Fruit fly (Drosophila melanogaster): ENCODE data around the gene pzg.

Gene pzg

DNA sequence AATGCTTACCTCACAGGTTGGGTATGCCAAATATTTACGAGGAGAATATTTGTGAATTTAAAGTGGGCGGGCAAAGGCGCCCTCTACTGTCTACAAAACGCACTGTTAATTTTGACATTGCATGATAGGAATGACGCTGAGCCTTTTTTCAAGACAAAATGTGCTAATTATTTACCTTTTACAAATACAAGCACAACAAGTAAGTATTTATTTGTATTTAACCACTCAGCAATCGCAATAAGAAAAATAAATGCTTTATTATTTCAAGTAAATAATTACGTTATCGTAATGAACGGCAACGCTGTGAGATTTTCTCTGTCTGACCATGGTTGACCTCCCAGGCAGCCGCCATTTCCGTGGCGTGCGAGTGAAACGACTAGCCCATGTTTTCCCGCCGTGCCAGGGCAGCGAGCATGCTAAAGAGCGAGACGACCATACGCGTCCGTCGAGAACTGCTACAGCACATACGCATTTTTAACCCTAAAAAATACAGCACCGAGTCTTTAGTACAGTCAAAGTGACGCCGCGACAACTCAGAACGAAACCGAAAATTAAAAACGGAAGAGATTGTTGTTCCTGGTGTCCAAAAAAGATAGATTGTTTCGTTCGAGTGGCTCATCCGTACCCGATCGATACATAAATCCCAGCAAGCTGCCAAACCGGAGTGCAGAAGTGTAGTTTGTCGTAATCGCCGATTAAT is at the start of gene pzg, which contains the start of gene CG12974:
pzg (plus strand) TSS at position 461 of the 700 bp plus-strand sequence.
CG12974 (minus strand) TSS at position 324 of the 700 bp plus-strand sequence.
- TF ChIP-seq CG5204 (GFP tag; optimal IDR thresholded peaks at IDR 0.05), result no peak
- TF ChIP-seq CG12768 (GFP tag; optimal IDR thresholded peaks at IDR 0.05), result no peak
- TF ChIP-seq CG33017 (tag; optimal IDR thresholded peaks at IDR 0.05), result peak; percentile 46
- TF ChIP-seq Clk (GFP tag; optimal IDR thresholded peaks at IDR 0.05), result peak; percentile 65
- TF ChIP-seq Mnt (GFP tag; optimal IDR thresholded peaks at IDR 0.05), result peak; percentile 77
- TF ChIP-seq cnc (optimal IDR thresholded peaks at IDR 0.05), result no peak
- peak; percentile 70 for TF ChIP-seq CG7045 (GFP tag; optimal IDR thresholded peaks at IDR 0.05)
- peak; percentile 84 for TF ChIP-seq CG1620 (GFP tag; optimal IDR thresholded peaks at IDR 0.05)
- TF ChIP-seq tj (GFP tag; optimal IDR thresholded peaks at IDR 0.05), result peak; percentile 73
- peak; percentile 50 for TF ChIP-seq Crg-1 (GFP tag; optimal IDR thresholded peaks at IDR 0.05)
- no peak for TF ChIP-seq cic (GFP tag; optimal IDR thresholded peaks at IDR 0.05)
- peak; percentile 77 for TF ChIP-seq toe (GFP tag; optimal IDR thresholded peaks at IDR 0.05)
- peak; percentile 58 for TF ChIP-seq ovo (GFP tag; optimal IDR thresholded peaks at IDR 0.05)
- TF ChIP-seq CG11617 (GFP tag; optimal IDR thresholded peaks at IDR 0.05), result peak; percentile 84
- peak; percentile 97 for TF ChIP-seq bab1 (GFP tag; optimal IDR thresholded peaks at IDR 0.05)
- TF ChIP-seq CG14711 (tag; optimal IDR thresholded peaks at IDR 0.05), result peak; percentile 58
- TF ChIP-seq Hr96 (GFP tag; optimal IDR thresholded peaks at IDR 0.05), result peak; percentile 66
- no peak for TF ChIP-seq kay (GFP tag; ENCODE audit: borderline replicate concordance)
- TF ChIP-seq CG7101 (tag; optimal IDR thresholded peaks at IDR 0.05), result peak; percentile 70
- peak; percentile 77 for TF ChIP-seq pad (GFP tag; optimal IDR thresholded peaks at IDR 0.05)

DNA sequence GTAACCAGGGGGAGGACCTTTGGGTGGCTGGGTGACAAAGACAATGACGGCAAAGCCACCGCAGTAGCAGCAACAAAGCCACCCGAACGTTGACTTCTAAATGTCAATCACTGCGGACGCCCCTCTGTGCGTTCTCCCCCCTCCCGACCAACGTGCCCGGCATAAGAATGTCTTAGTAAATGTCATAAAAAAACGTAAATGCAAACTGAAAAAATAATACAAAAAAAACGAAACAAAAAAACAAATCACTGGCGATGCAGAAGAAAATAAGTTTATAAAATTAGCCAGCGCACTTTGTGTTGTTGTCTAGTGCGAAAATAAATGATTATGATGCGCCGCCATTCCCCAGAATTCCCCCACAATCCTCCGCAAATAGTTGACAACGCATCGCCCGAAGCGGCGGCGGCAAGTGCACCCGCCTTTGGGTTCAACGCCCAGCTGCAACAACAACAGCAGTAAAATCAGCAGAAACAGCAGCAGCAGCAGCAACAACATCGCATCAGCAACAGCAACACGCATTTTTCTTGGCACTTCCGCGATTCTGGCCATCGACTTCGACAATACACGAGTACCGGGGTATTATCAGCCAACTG is 48.8 kb upstream of the pzg start:
- no peak for TF ChIP-seq bab1 (GFP tag; optimal IDR thresholded peaks at IDR 0.05)
- TF ChIP-seq cnc (optimal IDR thresholded peaks at IDR 0.05), result no peak
- TF ChIP-seq Hr96 (GFP tag; optimal IDR thresholded peaks at IDR 0.05), result no peak
- TF ChIP-seq Mnt (GFP tag; optimal IDR thresholded peaks at IDR 0.05), result no peak

DNA sequence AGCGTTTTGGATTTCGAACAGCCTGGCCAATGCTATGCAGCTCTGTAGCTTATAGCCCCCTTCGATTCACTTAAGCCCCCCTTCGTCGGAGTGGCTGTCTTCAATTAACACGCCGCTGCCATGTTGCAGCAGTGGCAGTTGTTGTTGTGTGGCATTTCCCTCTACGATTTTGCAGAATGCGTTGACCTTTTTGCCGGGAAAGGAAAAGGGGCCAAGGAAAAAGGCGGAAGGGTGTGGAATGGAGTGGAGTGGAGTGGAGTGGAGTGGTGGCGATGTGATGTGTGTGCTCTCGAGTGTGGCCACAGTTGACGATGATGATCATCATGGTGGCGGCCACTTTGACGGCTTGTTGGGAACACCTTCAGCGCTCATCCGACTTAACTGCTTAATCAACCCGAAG is 47.5 kb upstream of the pzg start:
- TF ChIP-seq kay (GFP tag; ENCODE audit: borderline replicate concordance) (no peak), cnc (optimal IDR thresholded peaks at IDR 0.05) (no peak), CG33017 (tag; optimal IDR thresholded peaks at IDR 0.05) (no peak), Clk (GFP tag; optimal IDR thresholded peaks at IDR 0.05) (no peak), CG1620 (GFP tag; optimal IDR thresholded peaks at IDR 0.05) (no peak), toe (GFP tag; optimal IDR thresholded peaks at IDR 0.05) (no peak), CG12768 (GFP tag; optimal IDR thresholded peaks at IDR 0.05) (no peak), Hr96 (GFP tag; optimal IDR thresholded peaks at IDR 0.05) (no peak), CG5204 (GFP tag; optimal IDR thresholded peaks at IDR 0.05) (no peak), CG14711 (tag; optimal IDR thresholded peaks at IDR 0.05) (no peak), cic (GFP tag; optimal IDR thresholded peaks at IDR 0.05) (no peak), CG7045 (GFP tag; optimal IDR thresholded peaks at IDR 0.05) (no peak), tj (GFP tag; optimal IDR thresholded peaks at IDR 0.05) (no peak), CG11617 (GFP tag; optimal IDR thresholded peaks at IDR 0.05) (no peak), Mnt (GFP tag; optimal IDR thresholded peaks at IDR 0.05) (no peak), bab1 (GFP tag; optimal IDR thresholded peaks at IDR 0.05) (no peak), ovo (GFP tag; optimal IDR thresholded peaks at IDR 0.05) (no peak), CG7101 (tag; optimal IDR thresholded peaks at IDR 0.05) (no peak), pad (GFP tag; optimal IDR thresholded peaks at IDR 0.05) (no peak)

dm6 chr3L:21239999-21240509 is 45.8 kb upstream of the pzg start:
- TF ChIP-seq toe (GFP tag; optimal IDR thresholded peaks at IDR 0.05) (no peak), Crg-1 (GFP tag; optimal IDR thresholded peaks at IDR 0.05) (no peak), bab1 (GFP tag; optimal IDR thresholded peaks at IDR 0.05) (no peak), pad (GFP tag; optimal IDR thresholded peaks at IDR 0.05) (no peak), CG12768 (GFP tag; optimal IDR thresholded peaks at IDR 0.05) (no peak), Mnt (GFP tag; optimal IDR thresholded peaks at IDR 0.05) (no peak), CG5204 (GFP tag; optimal IDR thresholded peaks at IDR 0.05) (no peak), cnc (optimal IDR thresholded peaks at IDR 0.05) (no peak), Clk (GFP tag; optimal IDR thresholded peaks at IDR 0.05) (no peak), CG7045 (GFP tag; optimal IDR thresholded peaks at IDR 0.05) (no peak), CG33017 (tag; optimal IDR thresholded peaks at IDR 0.05) (no peak), kay (GFP tag; ENCODE audit: borderline replicate concordance) (no peak), ovo (GFP tag; optimal IDR thresholded peaks at IDR 0.05) (no peak), CG14711 (tag; optimal IDR thresholded peaks at IDR 0.05) (no peak)

DNA sequence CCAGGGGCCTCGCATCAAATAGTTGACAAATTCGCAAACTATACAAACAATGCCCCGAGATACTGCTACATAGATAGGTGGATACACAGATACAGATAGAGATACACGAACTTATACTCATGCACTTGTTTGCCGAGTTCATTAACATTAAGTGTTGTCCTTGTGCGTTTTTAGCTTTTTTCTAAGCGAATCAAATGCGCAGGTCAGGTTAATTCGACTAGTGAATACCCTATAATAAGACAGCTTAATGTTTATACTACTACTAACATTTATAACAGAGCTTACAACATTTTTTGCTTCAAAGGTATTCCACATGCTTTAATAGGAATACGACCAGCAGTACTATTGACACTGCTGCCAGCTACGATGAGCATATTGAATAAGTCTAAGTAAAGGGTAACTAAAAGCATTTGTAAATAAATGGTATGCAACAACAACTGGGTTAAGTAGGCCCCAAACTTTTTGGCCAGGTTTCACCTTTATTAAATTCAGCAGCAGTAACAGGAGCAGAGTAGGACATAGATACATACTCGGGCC is 44.4 kb upstream of the pzg start:
- TF ChIP-seq cic (GFP tag; optimal IDR thresholded peaks at IDR 0.05), result no peak
- peak; percentile 40 for TF ChIP-seq kay (GFP tag; ENCODE audit: borderline replicate concordance)

DNA sequence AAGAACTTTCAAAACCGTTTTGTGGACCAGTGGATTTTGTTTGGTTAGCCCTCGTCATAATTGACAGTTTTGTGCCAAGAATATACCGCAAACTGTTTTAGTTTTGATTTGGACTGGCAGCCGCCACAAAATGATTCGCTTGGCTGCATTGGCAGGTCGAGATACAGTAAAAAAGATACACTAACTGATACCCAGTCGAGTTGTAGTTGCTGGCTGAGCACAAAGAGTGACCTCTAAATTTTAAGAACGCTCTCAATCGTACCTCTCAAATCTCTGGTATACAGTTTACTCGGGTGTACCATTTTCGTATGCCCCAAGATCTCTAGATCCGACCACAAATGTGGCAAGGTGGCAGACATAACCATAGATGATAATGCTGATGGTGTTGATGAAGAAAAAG is 42.9 kb upstream of the pzg start:
- TF ChIP-seq CG1620 (GFP tag; optimal IDR thresholded peaks at IDR 0.05) (no peak), cnc (optimal IDR thresholded peaks at IDR 0.05) (no peak), CG12768 (GFP tag; optimal IDR thresholded peaks at IDR 0.05) (no peak), CG7045 (GFP tag; optimal IDR thresholded peaks at IDR 0.05) (no peak), ovo (GFP tag; optimal IDR thresholded peaks at IDR 0.05) (no peak), pad (GFP tag; optimal IDR thresholded peaks at IDR 0.05) (no peak), Crg-1 (GFP tag; optimal IDR thresholded peaks at IDR 0.05) (no peak), Mnt (GFP tag; optimal IDR thresholded peaks at IDR 0.05) (no peak)

Measured in whole organism, adult.